Fruit fly (Drosophila melanogaster) whole organism, wandering third instar larva: ENCODE measurements around the gene CG3323.

Experiments used
- Abd-B ChIP-seq: fragments of >200 bp; optimal IDR thresholded peaks from 2 replicates; lab custom pipeline; 2017; ENCODE audit warnings: missing biosample characterization, missing genetic modification characterization
- Dfd ChIP-seq: fragments of >200 bp; optimal IDR thresholded peaks from 2 replicates; lab custom pipeline; 2017; ENCODE audit warnings: missing biosample characterization, missing genetic modification characterization
- HLH106 ChIP-seq: fragments of 200-800 bp; optimal IDR thresholded peaks from 3 replicates; lab custom pipeline; 2019; ENCODE audit warnings: missing biosample characterization, mild to moderate bottlenecking, missing genetic modification characterization, moderate library complexity
- Hr83 ChIP-seq: fragments of 200-300 bp; sonication (Bioruptor generic); optimal IDR thresholded peaks from 2 replicates; lab custom pipeline; 2016; ENCODE audit warnings: missing biosample characterization, mild to moderate bottlenecking, missing genetic modification characterization, moderate library complexity; ENCODE audit not compliant: poor library complexity, severe bottlenecking
- Myc ChIP-seq: fragments of >200 bp; optimal IDR thresholded peaks from 2 replicates; lab custom pipeline; 2017
- OdsH ChIP-seq: fragments of 200-800 bp; sonication (Bioruptor generic); optimal IDR thresholded peaks from 2 replicates; lab custom pipeline; 2016; ENCODE audit warnings: missing biosample characterization, mild to moderate bottlenecking, missing genetic modification characterization
- ey ChIP-seq: fragments of 200-800 bp; sonication (Bioruptor generic); optimal IDR thresholded peaks from 2 replicates; lab custom pipeline; 2016; ENCODE audit warnings: missing biosample characterization, missing genetic modification characterization
- h ChIP-seq: fragments of 200-800 bp; sonication (Bioruptor generic); optimal IDR thresholded peaks from 3 replicates; lab custom pipeline; 2016; ENCODE audit warnings: missing biosample characterization, mild to moderate bottlenecking, missing genetic modification characterization
- pan ChIP-seq: fragments of >200 bp; optimal IDR thresholded peaks from 2 replicates; lab custom pipeline; 2017
- usp ChIP-seq: fragments of >200 bp; optimal IDR thresholded peaks from 2 replicates; lab custom pipeline; 2017; ENCODE audit warnings: missing biosample characterization, missing genetic modification characterization
- woc ChIP-seq: sonication (Bioruptor generic); optimal IDR thresholded peaks from 2 replicates; lab custom pipeline; 2016; ENCODE audit warnings: missing biosample characterization, mild to moderate bottlenecking, missing genetic modification characterization

DNA sequence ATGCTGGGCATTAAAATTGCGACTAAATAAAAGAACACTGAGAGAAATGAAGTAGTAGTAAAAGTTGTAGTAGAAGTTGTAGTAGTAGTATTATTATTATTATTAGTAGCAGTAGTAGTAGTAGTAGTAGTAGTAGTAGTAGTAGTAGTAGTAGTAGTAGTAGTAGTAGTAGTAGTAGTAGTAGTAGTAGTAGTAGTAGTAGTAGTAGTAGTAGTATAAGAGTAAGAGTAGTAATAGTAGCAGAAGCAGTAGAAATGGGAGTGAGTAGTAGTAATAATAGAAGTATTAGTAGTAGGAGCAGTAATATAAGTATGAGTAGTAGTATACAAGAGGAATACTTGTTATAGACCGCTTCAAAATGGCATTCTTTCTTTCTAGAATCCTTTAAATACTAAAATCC lies 5.5 kb downstream of the CG3323 start:
- TF ChIP-seq Myc (lab: Kevin White, UChicago): no peak
- no peak for TF ChIP-seq h (GFP tag; lab: Kevin White, UChicago)
- no peak for TF ChIP-seq pan (lab: Kevin White, UChicago)
- TF ChIP-seq OdsH (GFP tag; lab: Kevin White, UChicago): no peak
- TF ChIP-seq Abd-B (GFP tag; lab: Kevin White, UChicago): no peak
- no peak for TF ChIP-seq HLH106 (tag; lab: Kevin White, UChicago)
- no peak for TF ChIP-seq Hr83 (GFP tag; lab: Kevin White, UChicago)
- TF ChIP-seq Dfd (GFP tag; lab: Kevin White, UChicago): no peak
- TF ChIP-seq usp (GFP tag; lab: Kevin White, UChicago): no peak
- no peak for TF ChIP-seq ey (GFP tag; lab: Kevin White, UChicago)
- no peak for TF ChIP-seq woc (GFP tag; lab: Kevin White, UChicago)
